In genomic region chr2L:9168014-9168651, dm6 we compare ENCODE assay signal across 4 fruit fly cellular contexts.
TF ChIP-seq lines count a peak whose summit lies in the region.

No protein-coding gene starts in this region.

TF ChIP-seq in whole organism, adult, 20 proteins besides CTCF, POLR2A, EP300 and RAD21 (continued from another document):
- TF ChIP-seq Crg-1 (GFP tag; optimal IDR thresholded peaks at IDR 0.05; lab: Kevin White, UChicago) (no peak), CG5204 (GFP tag; optimal IDR thresholded peaks at IDR 0.05; lab: Kevin White, UChicago) (no peak)

TF ChIP-seq in whole organism, embryonic, 481 proteins besides CTCF, POLR2A, EP300 and RAD21 (continued from another document and continues in another):
- TF ChIP-seq CG7928 (GFP tag; optimal IDR thresholded peaks at IDR 0.05; lab: Kevin White, UChicago) (no peak), Spps (tag; optimal IDR thresholded peaks at IDR 0.05; lab: Kevin White, UChicago) (peak; percentile 38), CG1603 (tag; optimal IDR thresholded peaks at IDR 0.05; lab: Kevin White, UChicago) (no peak), CG3065 (GFP tag; optimal IDR thresholded peaks at IDR 0.05; lab: Kevin White, UChicago) (peak; percentile 31), ranshi (GFP tag; IDR thresholded peaks at IDR 0.05; lab: Robert Waterston, UW) (peak; percentile 64; the same call in 1 of the 2 replicates), scrt (GFP tag; optimal IDR thresholded peaks at IDR 0.05; lab: Kevin White, UChicago) (peak; percentile 21), CG13123 (GFP tag; optimal IDR thresholded peaks at IDR 0.05; lab: Kevin White, UChicago) (no peak), aop (GFP tag; IDR thresholded peaks at IDR 0.05; lab: Robert Waterston, UW) (no peak), eyg (GFP tag; optimal IDR thresholded peaks at IDR 0.05; lab: Kevin White, UChicago) (no peak), mirr (GFP tag; optimal IDR thresholded peaks at IDR 0.05; lab: Kevin White, UChicago) (no peak), nerfin-1 (tag; optimal IDR thresholded peaks at IDR 0.05; lab: Kevin White, UChicago) (peak; percentile 25), wdn (GFP tag; IDR thresholded peaks at IDR 0.05; lab: Robert Waterston, UW) (peak; percentile 62; the same call in 1 of the 2 replicates), kni (GFP tag; optimal IDR thresholded peaks at IDR 0.05; lab: Kevin White, UChicago) (no peak), gro (GFP tag; optimal IDR thresholded peaks at IDR 0.05; lab: Kevin White, UChicago) (no peak), kah (GFP tag; optimal IDR thresholded peaks at IDR 0.05; lab: Kevin White, UChicago) (no peak), tin (GFP tag; optimal IDR thresholded peaks at IDR 0.05; lab: Kevin White, UChicago) (peak; percentile 66), toy (GFP tag; IDR thresholded peaks at IDR 0.05; lab: Robert Waterston, UW) (no peak), CG10267 (tag; optimal IDR thresholded peaks at IDR 0.05; lab: Kevin White, UChicago) (peak; percentile 68), CG7987 (GFP tag; optimal IDR thresholded peaks at IDR 0.05; lab: Kevin White, UChicago) (no peak), wor (GFP tag; IDR thresholded peaks at IDR 0.05; lab: Robert Waterston, UW) (peak; percentile 60), CG1647 (GFP tag; optimal IDR thresholded peaks at IDR 0.05; lab: Kevin White, UChicago) (no peak), CG8359 (GFP tag; optimal IDR thresholded peaks at IDR 0.05; lab: Kevin White, UChicago; ENCODE audit: borderline replicate concordance) (no peak), CG3838 (GFP tag; optimal IDR thresholded peaks at IDR 0.05; lab: Kevin White, UChicago) (no peak), sug (tag; optimal IDR thresholded peaks at IDR 0.05; lab: Kevin White, UChicago) (no peak), CG10959 (GFP tag; IDR thresholded peaks at IDR 0.05; lab: Robert Waterston, UW) (peak; percentile 52; the same call in 1 of the 2 replicates), Atf-2 (GFP tag; optimal IDR thresholded peaks at IDR 0.05; lab: Kevin White, UChicago) (no peak), CG6175 (GFP tag; IDR thresholded peaks at IDR 0.05; lab: Robert Waterston, UW) (0 out of 3 replicates have a peak, but pooled peaks have one; percentile 24), salm (tag; optimal IDR thresholded peaks at IDR 0.05; lab: Kevin White, UChicago) (peak; percentile 47), CG3995 (GFP tag; optimal IDR thresholded peaks at IDR 0.05; lab: Kevin White, UChicago) (no peak), row (GFP tag; IDR thresholded peaks at IDR 0.05; lab: Robert Waterston, UW) (peak; percentile 75), br (optimal IDR thresholded peaks at IDR 0.05; lab: Kevin White, UChicago) (no peak), Rfx (GFP tag; IDR thresholded peaks at IDR 0.05; lab: Robert Waterston, UW) (peak; percentile 74), Dip3 (GFP tag; optimal IDR thresholded peaks at IDR 0.05; lab: Kevin White, UChicago) (peak; percentile 30), CG11696 (GFP tag; IDR thresholded peaks at IDR 0.05; lab: Robert Waterston, UW) (peak; percentile 76), Adf1 (GFP tag; IDR thresholded peaks at IDR 0.05; lab: Robert Waterston, UW) (no peak; the same call in 1 of the 2 replicates), D (optimal IDR thresholded peaks at IDR 0.05; lab: Kevin White, UChicago) (no peak), D (GFP tag; optimal IDR thresholded peaks at IDR 0.05; lab: Kevin White, UChicago) (peak; percentile 56), so (GFP tag; IDR thresholded peaks at IDR 0.05; lab: Robert Waterston, UW) (peak; percentile 87), ash1 (GFP tag; optimal IDR thresholded peaks at IDR 0.05; lab: Kevin White, UChicago) (no peak), CG14965 (GFP tag; optimal IDR thresholded peaks at IDR 0.05; lab: Kevin White, UChicago; ENCODE audit: borderline replicate concordance) (no peak), luna (GFP tag; optimal IDR thresholded peaks at IDR 0.05; lab: Kevin White, UChicago) (no peak), CG1529 (GFP tag; optimal IDR thresholded peaks at IDR 0.05; lab: Kevin White, UChicago) (peak; percentile 25), CG13287 (GFP tag; IDR thresholded peaks at IDR 0.05; lab: Robert Waterston, UW; ENCODE audit: partially characterized antibody) (no peak)

TF ChIP-seq in whole organism, prepupa, 60 proteins besides CTCF, POLR2A, EP300 and RAD21 (continued from another document):
- TF ChIP-seq eg (GFP tag; IDR thresholded peaks at IDR 0.05; lab: Robert Waterston, UW) (peak; percentile 90), OdsH (GFP tag; optimal IDR thresholded peaks at IDR 0.05; lab: Kevin White, UChicago) (peak; percentile 87), CG10669 (GFP tag; optimal IDR thresholded peaks at IDR 0.05; lab: Kevin White, UChicago) (peak; percentile 77), CG32006 (GFP tag; optimal IDR thresholded peaks at IDR 0.05; lab: Kevin White, UChicago) (peak; percentile 76), Eip93F (GFP tag; optimal IDR thresholded peaks at IDR 0.05; lab: Kevin White, UChicago) (peak; percentile 43), acj6 (GFP tag; optimal IDR thresholded peaks at IDR 0.05; lab: Kevin White, UChicago) (peak; percentile 89), net (GFP tag; optimal IDR thresholded peaks at IDR 0.05; lab: Kevin White, UChicago) (peak; percentile 67), cyc (GFP tag; optimal IDR thresholded peaks at IDR 0.05; lab: Kevin White, UChicago) (peak; percentile 87), fd85E (GFP tag; optimal IDR thresholded peaks at IDR 0.05; lab: Kevin White, UChicago) (peak; percentile 64), CG6276 (GFP tag; optimal IDR thresholded peaks at IDR 0.05; lab: Kevin White, UChicago) (peak; percentile 64), Sox15 (GFP tag; optimal IDR thresholded peaks at IDR 0.05; lab: Kevin White, UChicago) (peak; percentile 79), CG6808 (GFP tag; optimal IDR thresholded peaks at IDR 0.05; lab: Kevin White, UChicago) (peak; percentile 70), CG31627 (GFP tag; optimal IDR thresholded peaks at IDR 0.05; lab: Kevin White, UChicago) (peak; percentile 88), CG7368 (GFP tag; optimal IDR thresholded peaks at IDR 0.05; lab: Kevin White, UChicago) (peak; percentile 82), topi (GFP tag; optimal IDR thresholded peaks at IDR 0.05; lab: Kevin White, UChicago) (peak; percentile 94), dsx (GFP tag; optimal IDR thresholded peaks at IDR 0.05; lab: Kevin White, UChicago; ENCODE audit: poor library complexity, severe bottlenecking) (peak; percentile 73), Sox14 (GFP tag; optimal IDR thresholded peaks at IDR 0.05; lab: Kevin White, UChicago) (peak; percentile 83), CG11294 (GFP tag; IDR thresholded peaks at IDR 0.05; lab: Robert Waterston, UW) (0 out of 2 replicates have a peak, but pooled peaks have one; percentile 31), Gug (GFP tag; IDR thresholded peaks at IDR 0.05; lab: Robert Waterston, UW) (peak; percentile 69), salr (GFP tag; optimal IDR thresholded peaks at IDR 0.05; lab: Kevin White, UChicago) (peak; percentile 51 to 71), fd59A (GFP tag; optimal IDR thresholded peaks at IDR 0.05; lab: Kevin White, UChicago) (peak; percentile 37), Smox (GFP tag; optimal IDR thresholded peaks at IDR 0.05; lab: Kevin White, UChicago) (peak; percentile 90), CG10631 (GFP tag; optimal IDR thresholded peaks at IDR 0.05; lab: Kevin White, UChicago) (peak; percentile 83), CG6163 (GFP tag; IDR thresholded peaks at IDR 0.05; lab: Robert Waterston, UW) (peak; percentile 90), pdm3 (GFP tag; optimal IDR thresholded peaks at IDR 0.05; lab: Kevin White, UChicago) (peak; percentile 83), ss (GFP tag; optimal IDR thresholded peaks at IDR 0.05; lab: Kevin White, UChicago) (peak; percentile 66 to 82), CG9139 (GFP tag; optimal IDR thresholded peaks at IDR 0.05; lab: Kevin White, UChicago) (peak; percentile 39), CG15336 (GFP tag; IDR thresholded peaks at IDR 0.05; lab: Robert Waterston, UW) (peak; percentile 86), CG6854 (GFP tag; optimal IDR thresholded peaks at IDR 0.05; lab: Kevin White, UChicago) (peak; percentile 87), CG6792 (GFP tag; optimal IDR thresholded peaks at IDR 0.05; lab: Kevin White, UChicago) (peak; percentile 89), Eip75B (GFP tag; optimal IDR thresholded peaks at IDR 0.05; lab: Kevin White, UChicago) (peak; percentile 86), vri (GFP tag; optimal IDR thresholded peaks at IDR 0.05; lab: Kevin White, UChicago) (peak; percentile 81), fkh (GFP tag; optimal IDR thresholded peaks at IDR 0.05; lab: Kevin White, UChicago) (no peak), CG3919 (GFP tag; optimal IDR thresholded peaks at IDR 0.05; lab: Kevin White, UChicago) (peak; percentile 90), achi (GFP tag; optimal IDR thresholded peaks at IDR 0.05; lab: Kevin White, UChicago) (peak; percentile 87), dac (GFP tag; optimal IDR thresholded peaks at IDR 0.05; lab: Kevin White, UChicago) (peak; percentile 6), Lpt (GFP tag; optimal IDR thresholded peaks at IDR 0.05; lab: Kevin White, UChicago) (peak; percentile 49), lz (GFP tag; optimal IDR thresholded peaks at IDR 0.05; lab: Kevin White, UChicago) (peak; percentile 90), Blimp-1 (GFP tag; optimal IDR thresholded peaks at IDR 0.05; lab: Kevin White, UChicago) (peak; percentile 69), CG8632 (GFP tag; optimal IDR thresholded peaks at IDR 0.05; lab: Kevin White, UChicago) (peak; percentile 91)

TF ChIP-seq in whole organism, wandering third instar larva, 38 proteins besides CTCF, POLR2A, EP300 and RAD21 (continued from another document):
- TF ChIP-seq pan (optimal IDR thresholded peaks at IDR 0.05; lab: Kevin White, UChicago) (no peak), rgr (GFP tag; optimal IDR thresholded peaks at IDR 0.05; lab: Kevin White, UChicago) (peak; percentile 92), Hr83 (GFP tag; optimal IDR thresholded peaks at IDR 0.05; lab: Kevin White, UChicago; ENCODE audit: poor library complexity, severe bottlenecking) (no peak), CG32264 (GFP tag; optimal IDR thresholded peaks at IDR 0.05; lab: Kevin White, UChicago) (peak; percentile 70), br (GFP tag; optimal IDR thresholded peaks at IDR 0.05; lab: Kevin White, UChicago) (peak; percentile 85), dmrt93B (GFP tag; optimal IDR thresholded peaks at IDR 0.05; lab: Kevin White, UChicago) (peak; percentile 56), dl (GFP tag; optimal IDR thresholded peaks at IDR 0.05; lab: Kevin White, UChicago; ENCODE audit: insufficient read depth in 1 of 2, partially characterized antibody in 2 of 2) (no peak), foxo (GFP tag; optimal IDR thresholded peaks at IDR 0.05; lab: Kevin White, UChicago) (peak in 1 of 2 experiments; percentile 92), lola (GFP tag; optimal IDR thresholded peaks at IDR 0.05; lab: Kevin White, UChicago) (no peak), usp (GFP tag; optimal IDR thresholded peaks at IDR 0.05; lab: Kevin White, UChicago) (no peak), sv (GFP tag; optimal IDR thresholded peaks at IDR 0.05; lab: Kevin White, UChicago) (peak; percentile 37), Jra (GFP tag; optimal IDR thresholded peaks at IDR 0.05; lab: Kevin White, UChicago) (peak; percentile 62), h (GFP tag; optimal IDR thresholded peaks at IDR 0.05; lab: Kevin White, UChicago) (peak; percentile 92), ey (GFP tag; optimal IDR thresholded peaks at IDR 0.05; lab: Kevin White, UChicago) (peak; percentile 81), Dfd (GFP tag; optimal IDR thresholded peaks at IDR 0.05; lab: Kevin White, UChicago) (no peak), jim (GFP tag; optimal IDR thresholded peaks at IDR 0.05; lab: Kevin White, UChicago) (no peak)
